Worm (Caenorhabditis elegans) whole organism, L1 larva: ENCODE measurements around the gene sulp-3.

Experiments used
- C16A3.4 ChIP-seq: fragments of 150-350 bp; optimal IDR thresholded peaks from 2 replicates; lab custom pipeline; 2014; ENCODE audit warnings: missing biosample characterization, missing genetic modification characterization
- blmp-1 ChIP-seq: fragments of 150-350 bp; optimal IDR thresholded peaks from 2 replicates; lab custom pipeline; 2014; ENCODE audit warnings: missing biosample characterization, missing genetic modification characterization
- ceh-82 ChIP-seq, 3 experiments: fragments of 150-350 bp in 1 of 3; sonication (generic microtip) in 2 of 3; optimal IDR thresholded peaks; 2 replicates each; lab custom pipeline; 2014 to 2017; ENCODE audit warnings: missing biosample characterization in 3 of 3, missing genetic modification characterization in 3 of 3
- ces-1 ChIP-seq: fragments of 150-350 bp; optimal IDR thresholded peaks from 2 replicates; lab custom pipeline; 2014; ENCODE audit warnings: missing biosample characterization, missing genetic modification reagents, missing genetic modification characterization
- dpl-1 ChIP-seq, 3 experiments: fragments of 150-350 bp in 2 of 3; sonication (generic microtip) in 1 of 3; optimal IDR thresholded peaks; 2 replicates each; lab custom pipeline; 2014 to 2017; ENCODE audit warnings: missing biosample characterization in 3 of 3, missing genetic modification characterization in 3 of 3, missing genetic modification reagents in 3 of 3
- dsc-1 ChIP-seq: sonication (generic microtip); optimal IDR thresholded peaks from 2 replicates; lab custom pipeline; 2016; ENCODE audit warnings: mild to moderate bottlenecking, missing genetic modification characterization, missing compliant biosample characterization
- efl-1 ChIP-seq, 4 experiments: fragments of 150-350 bp; optimal IDR thresholded peaks in 3 of 4; peaks in 1 of 4; 1 replicate in 1 of 4; 2 replicates in 3 of 4; lab custom pipeline; 2014; ENCODE audit warnings: missing biosample characterization in 2 of 4, missing genetic modification characterization in 2 of 4, missing genetic modification reagents in 2 of 4
- egl-13 ChIP-seq: sonication (generic microtip); optimal IDR thresholded peaks from 2 replicates; lab custom pipeline; 2016; ENCODE audit warnings: missing genotype, missing genetic modification reagents, missing genetic modification characterization, missing compliant biosample characterization
- fkh-4 ChIP-seq: sonication (generic microtip); optimal IDR thresholded peaks from 2 replicates; lab custom pipeline; 2016; ENCODE audit warnings: missing compliant biosample characterization, missing genetic modification characterization, borderline replicate concordance
- fos-1 ChIP-seq: fragments of 150-350 bp; optimal IDR thresholded peaks from 2 replicates; lab custom pipeline; 2014; ENCODE audit warnings: missing biosample characterization, missing genetic modification characterization
- grh-1 ChIP-seq: fragments of 200-800 bp; sonication (Bioruptor generic); IDR thresholded peaks from 2 replicates; pipeline ENCODE4 v1.3.6; 2022; ENCODE audit warnings: missing genetic modification reagents, missing genetic modification characterization, missing compliant biosample characterization
- hlh-17 ChIP-seq: fragments of 200-800 bp; sonication (Bioruptor generic); optimal IDR thresholded peaks from 2 replicates; lab custom pipeline; 2018; ENCODE audit warnings: missing genetic modification characterization, mild to moderate bottlenecking, missing compliant biosample characterization, moderate library complexity, borderline replicate concordance
- isw-1 ChIP-seq: fragments of 200-800 bp; sonication (Bioruptor generic); IDR thresholded peaks from 2 replicates; pipeline ENCODE4 v1.3.6; 2022; ENCODE audit warnings: missing genetic modification characterization, missing compliant biosample characterization
- jun-1 ChIP-seq: fragments of 150-350 bp; optimal IDR thresholded peaks from 2 replicates; lab custom pipeline; 2014; ENCODE audit warnings: missing biosample characterization, missing genetic modification reagents, missing genetic modification characterization
- lin-13 ChIP-seq: fragments of 150-350 bp; optimal IDR thresholded peaks from 2 replicates; lab custom pipeline; 2014; ENCODE audit warnings: missing biosample characterization, missing genetic modification reagents, missing genetic modification characterization
- lin-14 ChIP-seq: fragments of 200-800 bp; sonication (Bioruptor generic); optimal IDR thresholded peaks from 2 replicates; lab custom pipeline; 2018; ENCODE audit warnings: mild to moderate bottlenecking, missing genetic modification characterization, moderate library complexity, missing compliant biosample characterization
- lin-35 ChIP-seq, 2 experiments: fragments of 150-350 bp; optimal IDR thresholded peaks; 2 replicates each; lab custom pipeline; 2014; ENCODE audit warnings: missing biosample characterization in 2 of 2, missing genetic modification characterization in 2 of 2, missing genetic modification reagents in 2 of 2
- lir-3 ChIP-seq: sonication (generic microtip); optimal IDR thresholded peaks from 2 replicates; lab custom pipeline; 2016; ENCODE audit warnings: mild to moderate bottlenecking, missing genetic modification characterization, moderate library complexity, missing compliant biosample characterization; ENCODE audit not compliant: poor library complexity
- lsy-2 ChIP-seq, 2 experiments: fragments of 150-350 bp; optimal IDR thresholded peaks; 2 replicates each; lab custom pipeline; 2014; ENCODE audit warnings: missing biosample characterization in 2 of 2, missing genetic modification characterization in 2 of 2
- mab-9 ChIP-seq: fragments of 200-800 bp; sonication (Bioruptor generic); IDR thresholded peaks from 2 replicates; pipeline ENCODE4 v1.3.6; 2022; ENCODE audit warnings: missing genetic modification reagents, missing genetic modification characterization, missing compliant biosample characterization
- mdl-1 ChIP-seq, 2 experiments: fragments of 150-350 bp; optimal IDR thresholded peaks; 2 replicates each; lab custom pipeline; 2014 to 2017; ENCODE audit warnings: missing biosample characterization in 2 of 2, missing genetic modification characterization in 2 of 2, inconsistent platforms in 1 of 2
- mep-1 ChIP-seq: fragments of 150-350 bp; optimal IDR thresholded peaks from 2 replicates; lab custom pipeline; 2014; ENCODE audit warnings: missing biosample characterization, missing genetic modification characterization
- nhr-19 ChIP-seq: fragments of 200-800 bp; sonication (Bioruptor generic); conservative IDR thresholded peaks from 2 replicates; pipeline ENCODE4 v1.3.6; 2022; ENCODE audit warnings: missing genetic modification characterization, missing compliant biosample characterization
- nhr-20 ChIP-seq: sonication (generic microtip); optimal IDR thresholded peaks from 2 replicates; lab custom pipeline; 2016; ENCODE audit warnings: mild to moderate bottlenecking, missing genetic modification characterization, missing compliant biosample characterization
- nhr-237 ChIP-seq: fragments of 150-350 bp; optimal IDR thresholded peaks from 2 replicates; lab custom pipeline; 2014; ENCODE audit warnings: missing biosample characterization, missing genetic modification characterization
- nhr-47 ChIP-seq: sonication (generic microtip); optimal IDR thresholded peaks from 2 replicates; lab custom pipeline; 2016; ENCODE audit warnings: mild to moderate bottlenecking, missing genetic modification characterization, moderate library complexity, missing compliant biosample characterization
- nhr-71 ChIP-seq: sonication (generic microtip); optimal IDR thresholded peaks from 2 replicates; lab custom pipeline; 2016; ENCODE audit warnings: mild to moderate bottlenecking, missing genetic modification characterization, moderate library complexity, missing compliant biosample characterization
- nhr-77 ChIP-seq: fragments of 150-350 bp; optimal IDR thresholded peaks from 2 replicates; lab custom pipeline; 2014; ENCODE audit warnings: missing biosample characterization, missing genetic modification characterization
- nhr-84 ChIP-seq: sonication (generic microtip); optimal IDR thresholded peaks from 2 replicates; lab custom pipeline; 2017; ENCODE audit warnings: missing biosample characterization, missing genetic modification characterization
- nhr-85 ChIP-seq: sonication (generic microtip); peaks from one replicate; lab custom pipeline; 2016; ENCODE audit warnings: missing genetic modification characterization, inconsistent platforms, missing compliant biosample characterization
- nhr-90 ChIP-seq: sonication (generic microtip); optimal IDR thresholded peaks from 2 replicates; lab custom pipeline; 2016; ENCODE audit warnings: mild to moderate bottlenecking, missing genetic modification characterization, missing compliant biosample characterization; ENCODE audit not compliant: poor library complexity
- pax-3 ChIP-seq: fragments of 200-800 bp; sonication (Bioruptor generic); optimal IDR thresholded peaks from 2 replicates; lab custom pipeline; 2018; ENCODE audit warnings: mild to moderate bottlenecking, missing genetic modification characterization, moderate library complexity, missing compliant biosample characterization
- rnt-1 ChIP-seq: sonication (generic microtip); optimal IDR thresholded peaks from 2 replicates; lab custom pipeline; 2016; ENCODE audit warnings: mild to moderate bottlenecking, missing genetic modification characterization, moderate library complexity, missing compliant biosample characterization
- skn-1 ChIP-seq: fragments of 150-350 bp; optimal IDR thresholded peaks from 2 replicates; lab custom pipeline; 2014; ENCODE audit warnings: missing biosample characterization, missing genetic modification characterization
- snu-23 ChIP-seq: sonication (generic microtip); optimal IDR thresholded peaks from 2 replicates; lab custom pipeline; 2016; ENCODE audit warnings: missing genetic modification characterization, missing compliant biosample characterization
- sox-4 ChIP-seq: sonication (generic microtip); optimal IDR thresholded peaks from 2 replicates; lab custom pipeline; 2016; ENCODE audit warnings: missing genetic modification characterization, missing compliant biosample characterization
- sptf-1 ChIP-seq: fragments of 150-350 bp; optimal IDR thresholded peaks from 2 replicates; lab custom pipeline; 2014; ENCODE audit warnings: missing biosample characterization, missing genetic modification characterization
- swsn-7 ChIP-seq: sonication (generic microtip); optimal IDR thresholded peaks from 2 replicates; lab custom pipeline; 2016; ENCODE audit warnings: missing genetic modification characterization, missing compliant biosample characterization
- tbx-2 ChIP-seq: sonication (generic microtip); optimal IDR thresholded peaks from 2 replicates; lab custom pipeline; 2016; ENCODE audit warnings: missing genetic modification characterization, missing compliant biosample characterization
- unc-86 ChIP-seq: sonication (generic microtip); optimal IDR thresholded peaks from 2 replicates; lab custom pipeline; 2016; ENCODE audit warnings: missing genetic modification characterization, missing compliant biosample characterization
- xbp-1 ChIP-seq: sonication (generic microtip); optimal IDR thresholded peaks from 2 replicates; lab custom pipeline; 2016; ENCODE audit warnings: missing genetic modification characterization, missing compliant biosample characterization
- zip-4 ChIP-seq: fragments of 200-800 bp; sonication (Bioruptor generic); optimal IDR thresholded peaks from 2 replicates; lab custom pipeline; 2018; ENCODE audit warnings: mild to moderate bottlenecking, missing genetic modification characterization, moderate library complexity, missing compliant biosample characterization

Gene sulp-3

ce11 chrX:8390508-8390907 lies 17.7 kb downstream of the sulp-3 start:
- no peak for TF ChIP-seq sptf-1 (tag; lab: Kevin White, UChicago)
- no peak for TF ChIP-seq ces-1 (GFP tag; lab: Kevin White, UChicago)
- TF ChIP-seq lin-14 (GFP tag; lab: Kevin White, UChicago), result peak; percentile 8

ce11 chrX:8386068-8386851 lies 21.9 kb downstream of the sulp-3 start:
- peak; percentile 15 to 35 (median 34) for TF ChIP-seq ceh-82 (tag; optimal IDR thresholded peaks at IDR 0.05; lab: Kevin White, UChicago)
- peak; percentile 49 to 57 for TF ChIP-seq lsy-2 (tag; optimal IDR thresholded peaks at IDR 0.05; lab: Kevin White, UChicago)
- no peak for TF ChIP-seq nhr-84 (tag; lab: Kevin White, UChicago)
- peak; percentile 51 for TF ChIP-seq fos-1 (tag; lab: Kevin White, UChicago)
- TF ChIP-seq snu-23, result peak; percentile 80
- peak; percentile 74 for TF ChIP-seq nhr-71 (tag; lab: Kevin White, UChicago)
- peak; percentile 59 for TF ChIP-seq nhr-90 (tag; lab: Kevin White, UChicago)
- TF ChIP-seq grh-1 (GFP tag; lab: Robert Waterston, UW), result no peak
- peak; percentile 59 for TF ChIP-seq tbx-2 (tag; lab: Kevin White, UChicago)
- TF ChIP-seq pax-3 (tag; lab: Kevin White, UChicago), result no peak
- no peak for TF ChIP-seq lin-13 (GFP tag; lab: Kevin White, UChicago)
- TF ChIP-seq skn-1 (tag; lab: Kevin White, UChicago), result peak; percentile 47
- TF ChIP-seq nhr-20 (tag; lab: Kevin White, UChicago), result peak; percentile 65
- peak; percentile 55 for TF ChIP-seq xbp-1 (tag; lab: Kevin White, UChicago)
- peak; percentile 56; the same call in 1 of the 2 replicates for TF ChIP-seq nhr-19
- TF ChIP-seq mdl-1 (tag; optimal IDR thresholded peaks at IDR 0.05; lab: Kevin White, UChicago), result peak in 1 of 2 experiments; percentile 67
- TF ChIP-seq sox-4 (tag; lab: Kevin White, UChicago), result peak; percentile 11
- peak; percentile 64 for TF ChIP-seq dsc-1 (tag; lab: Kevin White, UChicago)
- no peak for TF ChIP-seq efl-1 (optimal IDR thresholded peaks at IDR 0.05; lab: Kevin White, UChicago)
- peak in 1 of 2 experiments; percentile 77 for TF ChIP-seq efl-1 (GFP tag; optimal IDR thresholded peaks at IDR 0.05 in 1 of 2; lab: Kevin White, UChicago)
- peak; percentile 63 for TF ChIP-seq rnt-1 (tag; lab: Kevin White, UChicago)
- peak; percentile 40 for TF ChIP-seq egl-13 (tag; lab: Kevin White, UChicago)
- TF ChIP-seq dpl-1 (GFP tag; optimal IDR thresholded peaks at IDR 0.05; lab: Kevin White, UChicago), result no peak
- peak; percentile 37 for TF ChIP-seq jun-1 (tag; lab: Kevin White, UChicago)
- peak; percentile 59 for TF ChIP-seq nhr-85
- TF ChIP-seq lir-3 (tag; lab: Kevin White, UChicago), result no peak
- 0 out of 2 replicates have a peak, but pooled peaks have one; percentile 13 for TF ChIP-seq mab-9 (GFP tag; lab: Robert Waterston, UW)
- peak; percentile 25 for TF ChIP-seq C16A3.4 (tag; lab: Kevin White, UChicago)
- TF ChIP-seq fkh-4 (tag; lab: Kevin White, UChicago), result no peak
- peak; percentile 70 for TF ChIP-seq mep-1 (tag; lab: Kevin White, UChicago)
- TF ChIP-seq nhr-47 (tag; lab: Kevin White, UChicago), result peak; percentile 70
- TF ChIP-seq lin-14 (GFP tag; lab: Kevin White, UChicago), result peak; percentile 62
- TF ChIP-seq nhr-237 (tag; lab: Kevin White, UChicago), result no peak
- peak; percentile 13 for TF ChIP-seq unc-86 (tag; lab: Kevin White, UChicago)
- peak; percentile 18 for TF ChIP-seq blmp-1 (tag; lab: Kevin White, UChicago)
- no peak for TF ChIP-seq sptf-1 (tag; lab: Kevin White, UChicago)
- TF ChIP-seq lin-35 (GFP tag; optimal IDR thresholded peaks at IDR 0.05; lab: Kevin White, UChicago), result peak in 1 of 2 experiments; percentile 49
- TF ChIP-seq swsn-7, result peak; percentile 64
- no peak; the same call in 1 of the 2 replicates for TF ChIP-seq isw-1 (GFP tag; lab: Robert Waterston, UW)
- TF ChIP-seq hlh-17 (GFP tag; lab: Kevin White, UChicago), result no peak
- TF ChIP-seq nhr-77 (tag; lab: Kevin White, UChicago), result no peak
- TF ChIP-seq zip-4 (GFP tag; lab: Kevin White, UChicago), result peak; percentile 26
- TF ChIP-seq, all 84 proteins: peak for 29
